Worm (Caenorhabditis elegans) whole organism, mixed stage, embryonic: ENCODE data around the gene ZK1010.10.

Experiments
- M03D4.4 ChIP-seq: sonication (generic microtip); optimal IDR thresholded peaks from 2 replicates; lab custom pipeline; 2017; ENCODE audit warnings: mild to moderate bottlenecking, missing genetic modification characterization, missing compliant biosample characterization
- ceh-39 ChIP-seq: fragments of 150-350 bp; optimal IDR thresholded peaks from 2 replicates; lab custom pipeline; 2014; ENCODE audit warnings: missing biosample characterization, missing genetic modification characterization
- elt-3 ChIP-seq: fragments of 150-350 bp; optimal IDR thresholded peaks from 2 replicates; lab custom pipeline; 2014; ENCODE audit warnings: missing biosample characterization, missing genetic modification characterization
- lin-13 ChIP-seq: fragments of 150-350 bp; optimal IDR thresholded peaks from 2 replicates; lab custom pipeline; 2014; ENCODE audit warnings: missing biosample characterization, missing genetic modification characterization
- mep-1 ChIP-seq: fragments of 150-350 bp; optimal IDR thresholded peaks from 2 replicates; lab custom pipeline; 2017; ENCODE audit warnings: missing biosample characterization, missing genetic modification reagents, missing genetic modification characterization, inconsistent platforms
- mls-2 ChIP-seq: sonication (generic microtip); optimal IDR thresholded peaks from 2 replicates; lab custom pipeline; 2016; ENCODE audit warnings: mild to moderate bottlenecking, missing genetic modification characterization, moderate library complexity, missing compliant biosample characterization
- nhr-28 ChIP-seq: fragments of 150-350 bp; optimal IDR thresholded peaks from 2 replicates; lab custom pipeline; 2014; ENCODE audit warnings: missing biosample characterization, missing genetic modification characterization
- snpc-4 ChIP-seq: fragments of 150-350 bp; optimal IDR thresholded peaks from 2 replicates; lab custom pipeline; 2014; ENCODE audit warnings: missing biosample characterization, missing genetic modification characterization
- tbx-8 ChIP-seq: fragments of 200-800 bp; sonication (Bioruptor generic); optimal IDR thresholded peaks from 2 replicates; lab custom pipeline; 2018; ENCODE audit warnings: mild to moderate bottlenecking, missing genetic modification characterization, moderate library complexity, missing compliant biosample characterization
- unc-39 ChIP-seq: fragments of 150-350 bp; optimal IDR thresholded peaks from 2 replicates; lab custom pipeline; 2014; ENCODE audit warnings: missing biosample characterization, missing genetic modification characterization

DNA sequence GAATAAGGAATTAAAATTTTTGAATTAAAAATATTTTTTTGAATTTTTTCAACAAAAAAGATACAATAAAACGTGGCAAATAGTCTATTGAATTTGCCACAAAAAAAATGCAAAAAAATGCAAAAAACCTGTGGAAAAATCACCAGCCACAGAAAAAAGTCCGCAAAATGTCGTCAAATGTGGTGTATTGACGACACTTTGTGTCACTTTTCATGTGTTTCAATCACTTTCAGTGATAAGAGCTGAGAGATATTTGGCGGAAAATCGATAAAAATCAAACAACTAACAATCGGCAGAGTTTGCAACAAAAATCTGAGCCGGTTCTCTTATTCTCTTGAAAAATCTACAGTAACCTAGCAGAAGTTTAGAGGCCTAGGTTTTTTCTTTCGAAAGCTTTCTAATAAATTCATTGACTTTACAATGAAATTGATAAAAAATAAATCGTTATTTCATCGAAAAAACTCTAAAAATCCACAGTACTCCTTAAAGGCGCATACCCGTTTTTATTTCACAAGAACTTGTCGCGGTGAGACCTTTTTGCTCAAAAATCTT lies 30.3 kb upstream of the ZK1010.10 start:
- TF ChIP-seq unc-39, result no peak
- no peak for TF ChIP-seq tbx-8 (GFP tag; lab: Kevin White, UChicago)
- TF ChIP-seq mep-1 (tag; lab: Kevin White, UChicago), result no peak
- TF ChIP-seq ceh-39 (tag; lab: Kevin White, UChicago), result no peak
- TF ChIP-seq nhr-28 (tag; lab: Kevin White, UChicago), result no peak
- no peak for TF ChIP-seq snpc-4 (tag; lab: Kevin White, UChicago)
- no peak for TF ChIP-seq M03D4.4 (tag; lab: Kevin White, UChicago)
- TF ChIP-seq mls-2, result no peak
- no peak for TF ChIP-seq lin-13 (tag; lab: Kevin White, UChicago)
- no peak for TF ChIP-seq elt-3 (tag; lab: Kevin White, UChicago)
